Fruit fly (Drosophila melanogaster) whole organism, embryonic: ENCODE data around the gene CG43333.

Experiments
- ATbp ChIP-seq: fragments of 200-800 bp; sonication (Bioruptor generic); optimal IDR thresholded peaks from 2 replicates; lab custom pipeline; 2017; ENCODE audit warnings: missing biosample characterization, mild to moderate bottlenecking, missing genetic modification characterization, missing genetic modification reagents
- CG10366 ChIP-seq: fragments of 200-800 bp; sonication (Bioruptor generic); IDR thresholded peaks from 2 replicates; pipeline ENCODE4 v1.3.6; 2022; ENCODE audit warnings: missing biosample characterization, missing genetic modification characterization
- CG10543 ChIP-seq: fragments of 200-800 bp; sonication (Bioruptor generic); optimal IDR thresholded peaks from 3 replicates; lab custom pipeline; 2017; ENCODE audit warnings: missing biosample characterization, mild to moderate bottlenecking, missing genetic modification characterization, moderate library complexity
- CG12769 ChIP-seq: fragments of 200-800 bp; sonication (Bioruptor generic); optimal IDR thresholded peaks from 2 replicates; lab custom pipeline; 2019; ENCODE audit warnings: missing biosample characterization, mild to moderate bottlenecking, missing genetic modification characterization, moderate library complexity
- CG13775 ChIP-seq: fragments of 200-800 bp; sonication (Bioruptor generic); optimal IDR thresholded peaks from 3 replicates; lab custom pipeline; 2017; ENCODE audit warnings: missing biosample characterization, mild to moderate bottlenecking, missing genetic modification characterization
- CG14667 ChIP-seq: fragments of 200-800 bp; sonication (Bioruptor generic); IDR thresholded peaks from 2 replicates; pipeline ENCODE4 v1.3.6; 2022; ENCODE audit warnings: missing biosample characterization, missing genetic modification characterization
- CG1529 ChIP-seq: fragments of 200-800 bp; sonication (Bioruptor generic); optimal IDR thresholded peaks from 3 replicates; lab custom pipeline; 2018; ENCODE audit warnings: missing biosample characterization, missing genetic modification characterization
- CG1602 ChIP-seq: fragments of 200-800 bp; sonication (Bioruptor generic); optimal IDR thresholded peaks from 3 replicates; lab custom pipeline; 2016; ENCODE audit warnings: missing biosample characterization, missing genetic modification characterization
- CG16813 ChIP-seq: fragments of 200-800 bp; sonication (Bioruptor generic); IDR thresholded peaks from 3 replicates; pipeline ENCODE4 v1.3.6; 2022; ENCODE audit warnings: missing biosample characterization, missing genetic modification characterization; ENCODE audit not compliant: partially characterized antibody
- CG17912 ChIP-seq: fragments of 200-800 bp; sonication (Bioruptor generic); optimal IDR thresholded peaks from 2 replicates; lab custom pipeline; 2018; ENCODE audit warnings: missing biosample characterization, mild to moderate bottlenecking, missing genetic modification characterization
- CG18599 ChIP-seq: fragments of 200-800 bp; sonication (Bioruptor generic); optimal IDR thresholded peaks from 3 replicates; lab custom pipeline; 2017; ENCODE audit warnings: missing biosample characterization, missing genetic modification characterization, mild to moderate bottlenecking, moderate library complexity, missing genetic modification reagents
- CG2120 ChIP-seq: fragments of 200-800 bp; sonication (Bioruptor generic); optimal IDR thresholded peaks from 3 replicates; lab custom pipeline; 2016; ENCODE audit warnings: missing biosample characterization, missing genetic modification characterization
- CG2202 ChIP-seq: fragments of 200-800 bp; sonication (Bioruptor generic); optimal IDR thresholded peaks from 2 replicates; lab custom pipeline; 2018; ENCODE audit warnings: missing biosample characterization, mild to moderate bottlenecking, missing genetic modification characterization
- CG2889 ChIP-seq: fragments of 200-800 bp; sonication (Bioruptor generic); IDR thresholded peaks from 3 replicates; pipeline ENCODE4 v1.3.6; 2022; ENCODE audit warnings: missing biosample characterization, missing genetic modification characterization
- CG30020 ChIP-seq: fragments of 200-800 bp; optimal IDR thresholded peaks from 2 replicates; lab custom pipeline; 2019; ENCODE audit warnings: missing biosample characterization, mild to moderate bottlenecking, missing genetic modification characterization, moderate library complexity
- CG4707 ChIP-seq: fragments of 200-800 bp; sonication (Bioruptor generic); optimal IDR thresholded peaks from 2 replicates; lab custom pipeline; 2018; ENCODE audit warnings: missing biosample characterization, mild to moderate bottlenecking, missing genetic modification characterization, moderate library complexity
- CG6765 ChIP-seq: fragments of 200-800 bp; sonication (Bioruptor generic); optimal IDR thresholded peaks from 3 replicates; lab custom pipeline; 2017; ENCODE audit warnings: missing biosample characterization, mild to moderate bottlenecking, missing genetic modification characterization
- CG7987 ChIP-seq: fragments of 200-800 bp; sonication (Bioruptor generic); optimal IDR thresholded peaks from 2 replicates; lab custom pipeline; 2018; ENCODE audit warnings: missing biosample characterization, mild to moderate bottlenecking, missing genetic modification characterization, moderate library complexity
- CG9437 ChIP-seq: fragments of 200-800 bp; sonication (Bioruptor generic); optimal IDR thresholded peaks from 2 replicates; lab custom pipeline; 2018; ENCODE audit warnings: missing biosample characterization, mild to moderate bottlenecking, missing genetic modification characterization
- D19A ChIP-seq: fragments of 200-800 bp; optimal IDR thresholded peaks from 3 replicates; lab custom pipeline; 2019; ENCODE audit warnings: missing biosample characterization, mild to moderate bottlenecking, missing genetic modification characterization, moderate library complexity
- Dfd ChIP-seq, 2 experiments: fragments of >200 bp; optimal IDR thresholded peaks; 2 replicates each; lab custom pipeline; 2017; ENCODE audit warnings: missing biosample characterization in 2 of 2, missing genetic modification characterization in 2 of 2
- Dll ChIP-seq: fragments of 200-800 bp; sonication (Bioruptor generic); IDR thresholded peaks from 4 replicates; pipeline ENCODE4 v1.3.6; 2022; ENCODE audit warnings: missing biosample characterization, missing genetic modification characterization; ENCODE audit not compliant: partially characterized antibody
- Lpt ChIP-seq: fragments of >200 bp; optimal IDR thresholded peaks from 2 replicates; lab custom pipeline; 2018; ENCODE audit warnings: missing biosample characterization, missing genetic modification characterization
- Oli ChIP-seq: fragments of 200-800 bp; sonication (Bioruptor generic); optimal IDR thresholded peaks from 2 replicates; lab custom pipeline; 2018; ENCODE audit warnings: missing biosample characterization, mild to moderate bottlenecking, missing genetic modification characterization, moderate library complexity
- Six4 ChIP-seq: fragments of 200-800 bp; sonication (Bioruptor generic); optimal IDR thresholded peaks from 2 replicates; lab custom pipeline; 2016; ENCODE audit warnings: missing biosample characterization, missing genetic modification characterization
- Sox102F ChIP-seq: fragments of 200-800 bp; sonication (Bioruptor generic); optimal IDR thresholded peaks from 2 replicates; lab custom pipeline; 2018; ENCODE audit warnings: missing biosample characterization, mild to moderate bottlenecking, missing genetic modification characterization, moderate library complexity
- Trl ChIP-seq, 3 experiments: fragments of >200 bp in 2 of 3; fragments of 200-800 bp in 1 of 3; sonication (Bioruptor generic) in 1 of 3; optimal IDR thresholded peaks; 2 replicates in 1 of 3; 3 replicates in 2 of 3; lab custom pipeline; 2016 to 2017; ENCODE audit warnings: missing biosample characterization in 1 of 3, missing genetic modification characterization in 1 of 3
- abd-A ChIP-seq: fragments of 200-800 bp; sonication (Bioruptor generic); optimal IDR thresholded peaks from 3 replicates; lab custom pipeline; 2019; ENCODE audit warnings: missing biosample characterization, mild to moderate bottlenecking, missing genetic modification characterization, moderate library complexity
- al ChIP-seq: fragments of 200-800 bp; sonication (Bioruptor generic); IDR thresholded peaks from 2 replicates; pipeline ENCODE4 v1.3.6; 2022; ENCODE audit warnings: missing biosample characterization, missing genetic modification characterization
- amos ChIP-seq: fragments of 200-800 bp; sonication (Bioruptor generic); IDR thresholded peaks from 2 replicates; pipeline ENCODE4 v1.3.6; 2022; ENCODE audit warnings: missing biosample characterization, missing genetic modification characterization; ENCODE audit not compliant: partially characterized antibody
- ase ChIP-seq: fragments of 200-800 bp; sonication (Bioruptor generic); IDR thresholded peaks from 3 replicates; pipeline ENCODE4 v1.3.6; 2022; ENCODE audit warnings: missing biosample characterization, missing genetic modification characterization
- bigmax ChIP-seq: fragments of 200-800 bp; sonication (Bioruptor generic); optimal IDR thresholded peaks from 2 replicates; lab custom pipeline; 2018; ENCODE audit warnings: missing biosample characterization, mild to moderate bottlenecking, missing genetic modification characterization
- crc ChIP-seq: fragments of 200-800 bp; sonication (Bioruptor generic); optimal IDR thresholded peaks from 2 replicates; lab custom pipeline; 2016; ENCODE audit warnings: missing biosample characterization, missing genetic modification characterization
- crp ChIP-seq, 2 experiments: fragments of 200-800 bp; sonication (Bioruptor generic); optimal IDR thresholded peaks; 2 replicates in 1 of 2; 3 replicates in 1 of 2; lab custom pipeline; 2017; ENCODE audit warnings: missing biosample characterization in 2 of 2, missing genetic modification characterization in 2 of 2, mild to moderate bottlenecking in 1 of 2, moderate library complexity in 1 of 2
- emc ChIP-seq: fragments of 200-800 bp; sonication (Bioruptor generic); optimal IDR thresholded peaks from 2 replicates; lab custom pipeline; 2016; ENCODE audit warnings: missing biosample characterization, missing genetic modification characterization
- en ChIP-seq: fragments of 200-800 bp; sonication (Bioruptor generic); optimal IDR thresholded peaks from 2 replicates; lab custom pipeline; 2016; ENCODE audit warnings: missing biosample characterization, missing genetic modification characterization
- eve ChIP-seq, 2 experiments: fragments of >200 bp; optimal IDR thresholded peaks; 2 replicates each; lab custom pipeline; 2017; ENCODE audit warnings: missing biosample characterization in 2 of 2, missing genetic modification characterization in 2 of 2
- ewg ChIP-seq: fragments of 200-800 bp; sonication (Bioruptor generic); optimal IDR thresholded peaks from 3 replicates; lab custom pipeline; 2017; ENCODE audit warnings: mild to moderate bottlenecking, missing biosample characterization, missing genetic modification reagents, missing genetic modification characterization
- fd64A ChIP-seq: fragments of 200-800 bp; sonication (Bioruptor generic); optimal IDR thresholded peaks from 3 replicates; lab custom pipeline; 2018; ENCODE audit warnings: missing biosample characterization, mild to moderate bottlenecking, missing genetic modification characterization
- fu2 ChIP-seq: fragments of 200-800 bp; sonication (Bioruptor generic); optimal IDR thresholded peaks from 2 replicates; lab custom pipeline; 2016; ENCODE audit warnings: missing biosample characterization, missing genetic modification characterization
- nom ChIP-seq: fragments of 200-800 bp; sonication (Bioruptor generic); optimal IDR thresholded peaks from 2 replicates; lab custom pipeline; 2017; ENCODE audit warnings: missing biosample characterization, missing genetic modification characterization, mild to moderate bottlenecking, moderate library complexity, missing genetic modification reagents
- p53 ChIP-seq: fragments of 200-800 bp; sonication (Bioruptor generic); optimal IDR thresholded peaks from 2 replicates; lab custom pipeline; 2016; ENCODE audit warnings: missing biosample characterization, missing genetic modification characterization
- pros ChIP-seq: fragments of 200-800 bp; sonication (Bioruptor generic); optimal IDR thresholded peaks from 3 replicates; lab custom pipeline; 2019; ENCODE audit warnings: missing biosample characterization, mild to moderate bottlenecking, missing genetic modification characterization, moderate library complexity
- scrt ChIP-seq: fragments of 200-800 bp; sonication (Bioruptor generic); optimal IDR thresholded peaks from 2 replicates; lab custom pipeline; 2018; ENCODE audit warnings: missing biosample characterization, mild to moderate bottlenecking, missing genetic modification characterization, moderate library complexity
- so ChIP-seq: fragments of 200-800 bp; sonication (Bioruptor generic); IDR thresholded peaks from 3 replicates; pipeline ENCODE4 v1.3.6; 2022; ENCODE audit warnings: missing biosample characterization, missing genetic modification characterization
- trh ChIP-seq: fragments of 200-800 bp; sonication (Bioruptor generic); optimal IDR thresholded peaks from 2 replicates; lab custom pipeline; 2016; ENCODE audit warnings: missing biosample characterization, missing genetic modification characterization

The CG43333 gene

DNA sequence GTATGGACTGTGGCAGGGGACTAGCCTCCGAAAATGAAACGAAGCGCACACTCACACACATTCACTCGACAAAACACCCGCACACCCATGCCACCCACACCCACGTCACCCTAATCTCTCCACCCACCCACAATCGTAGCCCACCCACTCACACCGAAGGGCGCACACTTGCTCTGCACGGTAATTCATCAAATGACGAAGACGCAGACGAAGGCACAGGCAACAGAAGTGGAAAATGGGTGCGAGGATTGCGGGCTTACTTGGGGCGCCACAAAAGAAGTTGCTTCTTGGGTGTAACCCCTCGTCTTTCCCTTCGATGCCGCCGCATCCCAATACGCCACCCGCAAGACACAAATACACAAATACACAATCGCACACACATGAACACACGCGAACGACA lies 44.3 kb downstream of the CG43333 start (continued):
- no peak for TF ChIP-seq ATbp
- TF ChIP-seq CG4707 (GFP tag; lab: Kevin White, UChicago): no peak
- no peak for TF ChIP-seq trh (GFP tag; lab: Kevin White, UChicago)
- TF ChIP-seq p53 (GFP tag; lab: Kevin White, UChicago): no peak
- no peak for TF ChIP-seq ase (GFP tag; lab: Robert Waterston, UW)
- TF ChIP-seq pros (GFP tag; lab: Kevin White, UChicago): peak; percentile 87
- TF ChIP-seq Sox102F (GFP tag; lab: Kevin White, UChicago): no peak
- TF ChIP-seq en (GFP tag; lab: Kevin White, UChicago): no peak
- no peak for TF ChIP-seq Dfd (GFP tag; optimal IDR thresholded peaks at IDR 0.05; lab: Kevin White, UChicago)
- 0 out of 3 replicates have a peak, but pooled peaks have one; percentile 20 for TF ChIP-seq CG2889 (GFP tag; lab: Robert Waterston, UW)
- TF ChIP-seq CG16813 (GFP tag; lab: Robert Waterston, UW): no peak

DNA sequence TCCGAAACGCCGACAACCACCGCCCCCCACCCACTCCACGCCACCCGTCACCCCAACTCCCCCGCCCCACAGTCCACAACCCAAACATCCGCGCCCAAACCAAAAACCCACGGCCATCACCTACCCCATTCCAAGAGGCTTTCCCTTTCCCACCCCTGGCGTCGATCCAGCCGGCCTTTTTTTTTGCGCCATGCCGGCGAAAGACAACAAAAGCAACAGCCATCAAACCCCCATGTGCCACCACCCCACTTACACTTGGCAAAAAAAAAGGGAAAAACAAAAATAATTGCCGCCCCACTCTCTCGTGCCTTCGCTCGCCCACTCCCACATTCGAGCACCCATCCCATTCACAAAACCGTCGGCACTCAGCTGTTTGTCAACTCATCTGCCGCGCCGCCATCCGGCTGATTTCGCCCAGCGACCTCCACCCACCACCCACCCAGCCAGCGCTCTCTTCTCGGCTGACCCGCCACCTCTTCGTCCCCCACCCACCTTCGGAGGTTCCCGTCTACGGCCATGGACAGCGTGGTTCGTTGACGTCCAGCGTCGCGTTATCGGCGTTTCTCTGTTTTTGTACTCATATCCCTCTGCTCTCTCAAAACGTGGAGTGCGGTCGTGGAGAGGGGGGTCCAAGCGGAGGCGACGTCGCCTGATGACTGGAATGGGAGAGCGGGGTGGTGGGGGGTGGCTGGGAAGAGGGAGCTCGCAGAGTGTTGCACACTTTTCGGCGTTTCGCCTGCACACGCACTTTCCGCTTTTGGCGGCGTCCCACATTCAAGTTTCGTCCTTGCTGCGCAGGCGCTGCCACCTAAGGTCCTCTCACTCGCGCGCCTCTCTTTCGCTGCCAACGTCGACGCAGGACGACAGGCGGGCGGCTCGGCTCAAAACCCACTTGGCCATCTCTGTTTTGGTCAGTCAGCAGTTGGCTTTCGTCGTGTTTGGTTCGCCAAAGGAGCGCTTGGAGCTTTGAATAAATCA lies 46.6 kb downstream of the CG43333 start:
- no peak for TF ChIP-seq Lpt (GFP tag; lab: Kevin White, UChicago)
- TF ChIP-seq scrt (GFP tag; lab: Kevin White, UChicago): peak; percentile 82
- TF ChIP-seq eve (GFP tag; optimal IDR thresholded peaks at IDR 0.05; lab: Kevin White, UChicago): no peak
- TF ChIP-seq CG30020 (tag; lab: Kevin White, UChicago): no peak
- TF ChIP-seq CG7987 (GFP tag; lab: Kevin White, UChicago): no peak
- no peak for TF ChIP-seq al (GFP tag; lab: Robert Waterston, UW)
- peak; percentile 92 for TF ChIP-seq ewg
- TF ChIP-seq CG6765: no peak
- TF ChIP-seq Oli (tag; lab: Kevin White, UChicago): no peak
- peak; percentile 91 for TF ChIP-seq abd-A
- TF ChIP-seq CG2202 (tag; lab: Kevin White, UChicago): no peak
- no peak for TF ChIP-seq D19A
- no peak for TF ChIP-seq CG12769 (tag; lab: Kevin White, UChicago)
- TF ChIP-seq bigmax (GFP tag; lab: Kevin White, UChicago): no peak
- peak; percentile 23 to 30 for TF ChIP-seq Trl (optimal IDR thresholded peaks at IDR 0.05; lab: Kevin White, UChicago)
- no peak for TF ChIP-seq Trl (GFP tag; optimal IDR thresholded peaks at IDR 0.05; lab: Kevin White, UChicago)
- no peak for TF ChIP-seq CG13775 (GFP tag; lab: Kevin White, UChicago)
- no peak for TF ChIP-seq CG1529 (GFP tag; lab: Kevin White, UChicago)
- no peak for TF ChIP-seq Six4
- TF ChIP-seq CG10543 (GFP tag; lab: Kevin White, UChicago): peak; percentile 39
- peak; percentile 61 for TF ChIP-seq CG18599 (GFP tag; lab: Kevin White, UChicago)
- TF ChIP-seq Dll (GFP tag; lab: Robert Waterston, UW): no peak
- TF ChIP-seq CG2889 (GFP tag; lab: Robert Waterston, UW): no peak
- TF ChIP-seq amos (GFP tag; lab: Robert Waterston, UW): 0 out of 2 replicates have a peak, but pooled peaks have one; percentile 9
- no peak for TF ChIP-seq CG17912 (GFP tag; lab: Kevin White, UChicago)
- no peak for TF ChIP-seq fu2 (GFP tag; lab: Kevin White, UChicago)
- no peak for TF ChIP-seq CG9437 (GFP tag; lab: Kevin White, UChicago)
- TF ChIP-seq CG1602: no peak
- TF ChIP-seq CG2120 (GFP tag; lab: Kevin White, UChicago): no peak
- no peak for TF ChIP-seq emc
- TF ChIP-seq CG14667 (GFP tag; lab: Robert Waterston, UW): no peak
- TF ChIP-seq pros (GFP tag; lab: Kevin White, UChicago): no peak
- no peak for TF ChIP-seq so
- TF ChIP-seq nom (GFP tag; lab: Kevin White, UChicago): peak; percentile 11
- TF ChIP-seq CG10366 (GFP tag; lab: Robert Waterston, UW): no peak
- peak in 1 of 2 experiments; percentile 27 for TF ChIP-seq crp (GFP tag; optimal IDR thresholded peaks at IDR 0.05; lab: Kevin White, UChicago)
- TF ChIP-seq crc (GFP tag; lab: Kevin White, UChicago): no peak
- no peak for TF ChIP-seq fd64A
